Worm (Caenorhabditis elegans) whole organism, L1 larva: ENCODE data around the gene srg-38.
A peak's percentile ranks its signal among the peaks of the same experiment; 100 is the strongest.

ENCODE experiments used
- C04F5.9 ChIP-seq: sonication (generic microtip); optimal IDR thresholded peaks from 2 replicates; lab custom pipeline; 2016; ENCODE audit warnings: missing genetic modification characterization, missing compliant biosample characterization
- C16A3.4 ChIP-seq: fragments of 150-350 bp; optimal IDR thresholded peaks from 2 replicates; lab custom pipeline; 2014; ENCODE audit warnings: missing biosample characterization, missing genetic modification characterization
- aha-1 ChIP-seq: fragments of 150-350 bp; optimal IDR thresholded peaks from 2 replicates; lab custom pipeline; 2014; ENCODE audit warnings: missing biosample characterization, missing genetic modification characterization
- alr-1 ChIP-seq: fragments of 200-800 bp; sonication (Bioruptor generic); optimal IDR thresholded peaks from 2 replicates; lab custom pipeline; 2018; ENCODE audit warnings: borderline replicate concordance, mild to moderate bottlenecking, missing genetic modification characterization, missing compliant biosample characterization
- aly-2 ChIP-seq: fragments of 150-350 bp; optimal IDR thresholded peaks from 2 replicates; lab custom pipeline; 2014; ENCODE audit warnings: missing biosample characterization, missing genetic modification characterization
- ceh-63 ChIP-seq: fragments of 200-800 bp; sonication (Bioruptor generic); optimal IDR thresholded peaks from 2 replicates; lab custom pipeline; 2018; ENCODE audit warnings: mild to moderate bottlenecking, missing genetic modification characterization, missing compliant biosample characterization
- ceh-8 ChIP-seq: fragments of 200-800 bp; sonication (Bioruptor generic); optimal IDR thresholded peaks from 2 replicates; lab custom pipeline; 2018; ENCODE audit warnings: mild to moderate bottlenecking, missing genetic modification characterization, moderate library complexity, missing compliant biosample characterization
- ceh-82 ChIP-seq, 3 experiments: fragments of 150-350 bp in 1 of 3; sonication (generic microtip) in 2 of 3; optimal IDR thresholded peaks; 2 replicates each; lab custom pipeline; 2014 to 2017; ENCODE audit warnings: missing biosample characterization in 3 of 3, missing genetic modification characterization in 3 of 3
- ceh-90 ChIP-seq: sonication (generic microtip); optimal IDR thresholded peaks from 2 replicates; lab custom pipeline; 2016; ENCODE audit warnings: missing genetic modification characterization, missing compliant biosample characterization
- ces-1 ChIP-seq: fragments of 150-350 bp; optimal IDR thresholded peaks from 2 replicates; lab custom pipeline; 2014; ENCODE audit warnings: missing biosample characterization, missing genetic modification reagents, missing genetic modification characterization
- efl-1 ChIP-seq, 4 experiments: fragments of 150-350 bp; optimal IDR thresholded peaks in 3 of 4; peaks in 1 of 4; 1 replicate in 1 of 4; 2 replicates in 3 of 4; lab custom pipeline; 2014; ENCODE audit warnings: missing biosample characterization in 2 of 4, missing genetic modification characterization in 2 of 4, missing genetic modification reagents in 2 of 4
- egl-13 ChIP-seq: sonication (generic microtip); optimal IDR thresholded peaks from 2 replicates; lab custom pipeline; 2016; ENCODE audit warnings: missing genotype, missing genetic modification reagents, missing genetic modification characterization, missing compliant biosample characterization
- elt-2 ChIP-seq: sonication (generic microtip); optimal IDR thresholded peaks from 2 replicates; lab custom pipeline; 2016; ENCODE audit warnings: missing genetic modification characterization, mild to moderate bottlenecking, inconsistent platforms, missing compliant biosample characterization, missing genetic modification reagents
- elt-3 ChIP-seq, 6 experiments: fragments of 150-350 bp in 1 of 6; sonication (generic microtip); optimal IDR thresholded peaks; 2 replicates each; lab custom pipeline; 2017 to 2018; ENCODE audit warnings: missing biosample characterization in 6 of 6, missing genetic modification characterization in 6 of 6, inconsistent platforms in 1 of 6
- fkh-8 ChIP-seq: sonication (generic microtip); optimal IDR thresholded peaks from 2 replicates; lab custom pipeline; 2016; ENCODE audit warnings: mild to moderate bottlenecking, missing genetic modification characterization, missing compliant biosample characterization
- grh-1 ChIP-seq: fragments of 200-800 bp; sonication (Bioruptor generic); IDR thresholded peaks from 2 replicates; pipeline ENCODE4 v1.3.6; 2022; ENCODE audit warnings: missing genetic modification reagents, missing genetic modification characterization, missing compliant biosample characterization
- hlh-17 ChIP-seq: fragments of 200-800 bp; sonication (Bioruptor generic); optimal IDR thresholded peaks from 2 replicates; lab custom pipeline; 2018; ENCODE audit warnings: missing genetic modification characterization, mild to moderate bottlenecking, missing compliant biosample characterization, moderate library complexity, borderline replicate concordance
- hlh-4 ChIP-seq: sonication (generic microtip); optimal IDR thresholded peaks from 2 replicates; lab custom pipeline; 2016; ENCODE audit warnings: mild to moderate bottlenecking, missing genetic modification characterization, missing compliant biosample characterization
- hpl-2 ChIP-seq: fragments of 150-350 bp; optimal IDR thresholded peaks from 2 replicates; lab custom pipeline; 2014; ENCODE audit warnings: missing biosample characterization, missing genetic modification reagents, missing genetic modification characterization
- irx-1 ChIP-seq: sonication (generic microtip); optimal IDR thresholded peaks from 2 replicates; lab custom pipeline; 2016; ENCODE audit warnings: missing genetic modification characterization, missing compliant biosample characterization
- lin-14 ChIP-seq: fragments of 200-800 bp; sonication (Bioruptor generic); optimal IDR thresholded peaks from 2 replicates; lab custom pipeline; 2018; ENCODE audit warnings: mild to moderate bottlenecking, missing genetic modification characterization, moderate library complexity, missing compliant biosample characterization
- lin-35 ChIP-seq, 2 experiments: fragments of 150-350 bp; optimal IDR thresholded peaks; 2 replicates each; lab custom pipeline; 2014; ENCODE audit warnings: missing biosample characterization in 2 of 2, missing genetic modification characterization in 2 of 2, missing genetic modification reagents in 2 of 2
- lin-39 ChIP-seq: fragments of 150-350 bp; optimal IDR thresholded peaks from 2 replicates; lab custom pipeline; 2014; ENCODE audit warnings: missing biosample characterization, missing genetic modification reagents, missing genetic modification characterization
- lsy-2 ChIP-seq, 2 experiments: fragments of 150-350 bp; optimal IDR thresholded peaks; 2 replicates each; lab custom pipeline; 2014; ENCODE audit warnings: missing biosample characterization in 2 of 2, missing genetic modification characterization in 2 of 2
- mab-9 ChIP-seq: fragments of 200-800 bp; sonication (Bioruptor generic); IDR thresholded peaks from 2 replicates; pipeline ENCODE4 v1.3.6; 2022; ENCODE audit warnings: missing genetic modification reagents, missing genetic modification characterization, missing compliant biosample characterization
- mdl-1 ChIP-seq, 2 experiments: fragments of 150-350 bp; optimal IDR thresholded peaks; 2 replicates each; lab custom pipeline; 2014 to 2017; ENCODE audit warnings: missing biosample characterization in 2 of 2, missing genetic modification characterization in 2 of 2, inconsistent platforms in 1 of 2
- mep-1 ChIP-seq: fragments of 150-350 bp; optimal IDR thresholded peaks from 2 replicates; lab custom pipeline; 2014; ENCODE audit warnings: missing biosample characterization, missing genetic modification characterization
- nhr-11 ChIP-seq: fragments of 150-350 bp; optimal IDR thresholded peaks from 2 replicates; lab custom pipeline; 2014; ENCODE audit warnings: missing biosample characterization, missing genetic modification characterization
- nhr-12 ChIP-seq: sonication (generic microtip); optimal IDR thresholded peaks from 2 replicates; lab custom pipeline; 2017; ENCODE audit warnings: missing biosample characterization, missing genetic modification characterization
- nhr-19 ChIP-seq: fragments of 200-800 bp; sonication (Bioruptor generic); conservative IDR thresholded peaks from 2 replicates; pipeline ENCODE4 v1.3.6; 2022; ENCODE audit warnings: missing genetic modification characterization, missing compliant biosample characterization
- nhr-20 ChIP-seq: sonication (generic microtip); optimal IDR thresholded peaks from 2 replicates; lab custom pipeline; 2016; ENCODE audit warnings: mild to moderate bottlenecking, missing genetic modification characterization, missing compliant biosample characterization
- nhr-71 ChIP-seq: sonication (generic microtip); optimal IDR thresholded peaks from 2 replicates; lab custom pipeline; 2016; ENCODE audit warnings: mild to moderate bottlenecking, missing genetic modification characterization, moderate library complexity, missing compliant biosample characterization
- nhr-76 ChIP-seq: sonication (generic microtip); optimal IDR thresholded peaks from 2 replicates; lab custom pipeline; 2017; ENCODE audit warnings: missing biosample characterization, missing genetic modification characterization
- nhr-85 ChIP-seq: sonication (generic microtip); peaks from one replicate; lab custom pipeline; 2016; ENCODE audit warnings: missing genetic modification characterization, inconsistent platforms, missing compliant biosample characterization
- pag-3 ChIP-seq: sonication (generic microtip); optimal IDR thresholded peaks from 2 replicates; lab custom pipeline; 2017; ENCODE audit warnings: missing genetic modification characterization, mild to moderate bottlenecking, missing compliant biosample characterization, antibody characterized with exemption, borderline replicate concordance; ENCODE audit not compliant: insufficient read depth
- pax-3 ChIP-seq: fragments of 200-800 bp; sonication (Bioruptor generic); optimal IDR thresholded peaks from 2 replicates; lab custom pipeline; 2018; ENCODE audit warnings: mild to moderate bottlenecking, missing genetic modification characterization, moderate library complexity, missing compliant biosample characterization
- skn-1 ChIP-seq: fragments of 150-350 bp; optimal IDR thresholded peaks from 2 replicates; lab custom pipeline; 2014; ENCODE audit warnings: missing biosample characterization, missing genetic modification characterization
- snpc-4 ChIP-seq: fragments of 150-350 bp; optimal IDR thresholded peaks from 2 replicates; lab custom pipeline; 2014; ENCODE audit warnings: missing biosample characterization, missing genetic modification characterization
- sox-4 ChIP-seq: sonication (generic microtip); optimal IDR thresholded peaks from 2 replicates; lab custom pipeline; 2016; ENCODE audit warnings: missing genetic modification characterization, missing compliant biosample characterization
- sup-37 ChIP-seq: fragments of 200-800 bp; sonication (Bioruptor generic); optimal IDR thresholded peaks from 2 replicates; lab custom pipeline; 2018; ENCODE audit warnings: mild to moderate bottlenecking, missing genetic modification characterization, missing compliant biosample characterization
- swsn-7 ChIP-seq: sonication (generic microtip); optimal IDR thresholded peaks from 2 replicates; lab custom pipeline; 2016; ENCODE audit warnings: missing genetic modification characterization, missing compliant biosample characterization
- tlp-1 ChIP-seq: fragments of 150-350 bp; optimal IDR thresholded peaks from 2 replicates; lab custom pipeline; 2014; ENCODE audit warnings: missing biosample characterization, missing genetic modification characterization
- unc-130 ChIP-seq: fragments of 150-350 bp; optimal IDR thresholded peaks from 2 replicates; lab custom pipeline; 2017; ENCODE audit warnings: missing biosample characterization, missing genetic modification characterization, inconsistent platforms
- vab-15 ChIP-seq: sonication (generic microtip); optimal IDR thresholded peaks from 2 replicates; lab custom pipeline; 2017; ENCODE audit warnings: missing genotype, mild to moderate bottlenecking, missing genetic modification characterization, missing compliant biosample characterization
- xbp-1 ChIP-seq: sonication (generic microtip); optimal IDR thresholded peaks from 2 replicates; lab custom pipeline; 2016; ENCODE audit warnings: missing genetic modification characterization, missing compliant biosample characterization
- zip-4 ChIP-seq: fragments of 200-800 bp; sonication (Bioruptor generic); optimal IDR thresholded peaks from 2 replicates; lab custom pipeline; 2018; ENCODE audit warnings: mild to moderate bottlenecking, missing genetic modification characterization, moderate library complexity, missing compliant biosample characterization
- ztf-11 ChIP-seq, 2 experiments: sonication (generic microtip); optimal IDR thresholded peaks; 2 replicates each; lab custom pipeline; 2016 to 2017; ENCODE audit warnings: missing genetic modification characterization in 2 of 2, missing biosample characterization in 1 of 2, missing compliant biosample characterization in 1 of 2

srg-38 gene

DNA sequence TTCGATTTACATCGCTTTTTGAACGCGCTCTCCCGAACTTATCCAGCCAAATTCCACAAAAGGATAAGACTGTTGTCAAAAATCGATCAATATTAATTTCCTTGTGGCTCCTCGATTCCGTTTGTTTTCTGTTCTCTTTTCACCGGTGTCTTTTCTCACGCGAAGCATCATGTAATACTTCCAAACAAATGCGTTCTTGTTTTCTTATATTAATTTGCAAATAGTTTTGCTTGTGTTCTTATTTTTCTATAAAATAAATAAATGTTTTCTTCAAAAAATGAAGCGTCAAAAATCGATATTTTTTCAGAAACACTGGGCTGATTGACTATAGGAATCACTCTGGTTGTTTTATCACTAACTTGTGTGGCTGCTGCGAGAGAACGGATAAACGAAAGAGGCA, 41.8 kb downstream of the srg-38 start, which contains the start of gene math-33:
Gene math-33, plus strand, starts transcription at position 301 of the 400 bp plus-strand sequence.
- TF ChIP-seq lsy-2 (tag; optimal IDR thresholded peaks at IDR 0.05; lab: Kevin White, UChicago) (no peak), alr-1 (tag; lab: Kevin White, UChicago) (no peak), zip-4 (no peak), lin-39 (tag; lab: Kevin White, UChicago) (no peak), ceh-82 (tag; optimal IDR thresholded peaks at IDR 0.05; lab: Kevin White, UChicago) (no peak), C04F5.9 (no peak), xbp-1 (no peak), lin-35 (GFP tag; optimal IDR thresholded peaks at IDR 0.05; lab: Kevin White, UChicago) (no peak), elt-3 (tag; optimal IDR thresholded peaks at IDR 0.05; lab: Kevin White, UChicago) (no peak), sox-4 (tag; lab: Kevin White, UChicago) (no peak), nhr-12 (tag; lab: Kevin White, UChicago) (no peak)

- TF ChIP-seq unc-130 (peak; percentile 68), C16A3.4 (tag; lab: Kevin White, UChicago) (peak; percentile 67), skn-1 (tag; lab: Kevin White, UChicago) (peak; percentile 87), mep-1 (tag; lab: Kevin White, UChicago) (peak; percentile 46), sup-37 (no peak), mdl-1 (tag; optimal IDR thresholded peaks at IDR 0.05; lab: Kevin White, UChicago) (peak in 1 of 2 experiments; percentile 64), ceh-90 (tag; lab: Kevin White, UChicago) (no peak), snpc-4 (tag; lab: Kevin White, UChicago) (peak; percentile 50), elt-2 (peak; percentile 54), aly-2 (no peak), ceh-63 (no peak), nhr-71 (tag; lab: Kevin White, UChicago) (peak; percentile 70), lin-39 (tag; lab: Kevin White, UChicago) (peak; percentile 62), tlp-1 (no peak), grh-1 (peak; percentile 51; the same call in 1 of the 2 replicates), nhr-19 (GFP tag; lab: Robert Waterston, UW) (peak; percentile 53), aha-1 (tag; lab: Kevin White, UChicago) (no peak), efl-1 (optimal IDR thresholded peaks at IDR 0.05; lab: Kevin White, UChicago) (peak; percentile 54 to 65), efl-1 (GFP tag; optimal IDR thresholded peaks at IDR 0.05 in 1 of 2; lab: Kevin White, UChicago) (peak; percentile 52 to 95), ces-1 (no peak), ceh-8 (GFP tag; lab: Kevin White, UChicago) (peak; percentile 28), nhr-76 (tag; lab: Kevin White, UChicago) (peak; percentile 68), zip-4 (peak; percentile 29), lin-35 (GFP tag; optimal IDR thresholded peaks at IDR 0.05; lab: Kevin White, UChicago) (peak; percentile 40 to 72), fkh-8 (tag; lab: Kevin White, UChicago) (peak; percentile 24), nhr-11 (tag; lab: Kevin White, UChicago) (no peak), ztf-11 (tag; optimal IDR thresholded peaks at IDR 0.05; lab: Kevin White, UChicago) (peak in 1 of 2 experiments; percentile 48), hlh-17 (GFP tag; lab: Kevin White, UChicago) (no peak), hlh-4 (no peak), sox-4 (tag; lab: Kevin White, UChicago) (peak; percentile 34), pag-3 (no peak), hpl-2 (peak; percentile 25), lsy-2 (tag; optimal IDR thresholded peaks at IDR 0.05; lab: Kevin White, UChicago) (peak; percentile 58 to 60), elt-3 (tag; optimal IDR thresholded peaks at IDR 0.05; lab: Kevin White, UChicago) (peak in 1 of 6 experiments; percentile 54), swsn-7 (tag; lab: Kevin White, UChicago) (peak; percentile 66), nhr-85 (tag; lab: Kevin White, UChicago) (peak; percentile 76), mab-9 (no peak), xbp-1 (peak; percentile 62), pax-3 (tag; lab: Kevin White, UChicago) (no peak), lin-14 (peak; percentile 59), irx-1 (tag; lab: Kevin White, UChicago) (peak; percentile 44), vab-15 (tag; lab: Kevin White, UChicago) (no peak), egl-13 (tag; lab: Kevin White, UChicago) (peak; percentile 53), nhr-20 (peak; percentile 59), ceh-82 (tag; optimal IDR thresholded peaks at IDR 0.05; lab: Kevin White, UChicago) (peak; percentile 64 to 73 (median 70))
These were observed 42.3 kb downstream of the srg-38 start, which contains the start of gene erfa-3 for ce11 chrV:11113041-11113574. Gene erfa-3, minus strand, starts transcription at chrV:11113091.
